Worm (Caenorhabditis elegans) whole organism, mixed stage, embryonic: ENCODE measurements around the gene F27E5.8.

ENCODE experiments used
- M03D4.4 ChIP-seq: sonication (generic microtip); optimal IDR thresholded peaks from 2 replicates; lab custom pipeline; 2017; ENCODE audit warnings: mild to moderate bottlenecking, missing genetic modification characterization, missing compliant biosample characterization
- bed-3 ChIP-seq: fragments of 200-800 bp; sonication (Bioruptor generic); optimal IDR thresholded peaks from 3 replicates; lab custom pipeline; 2018; ENCODE audit warnings: mild to moderate bottlenecking, missing genetic modification characterization, moderate library complexity, missing compliant biosample characterization
- blmp-1 ChIP-seq: fragments of 150-350 bp; optimal IDR thresholded peaks from 2 replicates; lab custom pipeline; 2014; ENCODE audit warnings: missing biosample characterization, missing genetic modification characterization
- ceh-43 ChIP-seq: fragments of 200-800 bp; sonication (Bioruptor generic); optimal IDR thresholded peaks from 2 replicates; lab custom pipeline; 2018; ENCODE audit warnings: mild to moderate bottlenecking, missing genetic modification characterization, moderate library complexity, missing compliant biosample characterization
- ceh-83 ChIP-seq: fragments of 200-800 bp; sonication (Bioruptor generic); optimal IDR thresholded peaks from 2 replicates; lab custom pipeline; 2018; ENCODE audit warnings: mild to moderate bottlenecking, missing genetic modification characterization, missing compliant biosample characterization
- ces-1 ChIP-seq: fragments of 150-350 bp; optimal IDR thresholded peaks from 2 replicates; lab custom pipeline; 2014; ENCODE audit warnings: missing biosample characterization, missing genetic modification reagents, missing genetic modification characterization
- cnd-1 ChIP-seq: fragments of 200-800 bp; sonication (Bioruptor generic); optimal IDR thresholded peaks from 2 replicates; lab custom pipeline; 2018; ENCODE audit warnings: mild to moderate bottlenecking, missing genetic modification characterization, missing compliant biosample characterization
- drap-1 ChIP-seq: fragments of 200-800 bp; sonication (Bioruptor generic); optimal IDR thresholded peaks from 3 replicates; lab custom pipeline; 2018; ENCODE audit warnings: mild to moderate bottlenecking, missing genetic modification characterization, missing compliant biosample characterization
- elt-1 ChIP-seq: sonication (generic microtip); optimal IDR thresholded peaks from 2 replicates; lab custom pipeline; 2017; ENCODE audit warnings: missing genetic modification characterization, mild to moderate bottlenecking, missing compliant biosample characterization, antibody characterized with exemption, moderate library complexity, borderline replicate concordance; ENCODE audit not compliant: insufficient read depth
- ham-2 ChIP-seq: fragments of 200-800 bp; sonication (Bioruptor generic); optimal IDR thresholded peaks from 2 replicates; lab custom pipeline; 2018; ENCODE audit warnings: mild to moderate bottlenecking, missing genetic modification characterization, missing compliant biosample characterization
- hlh-1 ChIP-seq: fragments of 150-350 bp; optimal IDR thresholded peaks from 2 replicates; lab custom pipeline; 2014; ENCODE audit warnings: missing biosample characterization, missing genetic modification reagents, missing genetic modification characterization
- lin-13 ChIP-seq: fragments of 150-350 bp; optimal IDR thresholded peaks from 2 replicates; lab custom pipeline; 2014; ENCODE audit warnings: missing biosample characterization, missing genetic modification characterization
- lin-32 ChIP-seq: fragments of 200-800 bp; sonication (Bioruptor generic); optimal IDR thresholded peaks from 2 replicates; lab custom pipeline; 2018; ENCODE audit warnings: mild to moderate bottlenecking, missing genetic modification characterization, missing compliant biosample characterization
- lsy-2 ChIP-seq: fragments of 150-350 bp; optimal IDR thresholded peaks from 2 replicates; lab custom pipeline; 2014; ENCODE audit warnings: missing biosample characterization, missing genetic modification characterization
- mep-1 ChIP-seq: fragments of 150-350 bp; optimal IDR thresholded peaks from 2 replicates; lab custom pipeline; 2017; ENCODE audit warnings: missing biosample characterization, missing genetic modification reagents, missing genetic modification characterization, inconsistent platforms
- mls-2 ChIP-seq: sonication (generic microtip); optimal IDR thresholded peaks from 2 replicates; lab custom pipeline; 2016; ENCODE audit warnings: mild to moderate bottlenecking, missing genetic modification characterization, moderate library complexity, missing compliant biosample characterization
- nhr-2 ChIP-seq: fragments of 150-350 bp; optimal IDR thresholded peaks from 2 replicates; lab custom pipeline; 2014; ENCODE audit warnings: missing biosample characterization, missing genetic modification characterization
- nhr-237 ChIP-seq: fragments of 150-350 bp; optimal IDR thresholded peaks from 2 replicates; lab custom pipeline; 2014; ENCODE audit warnings: missing biosample characterization, missing genetic modification characterization
- nhr-28 ChIP-seq: fragments of 150-350 bp; optimal IDR thresholded peaks from 2 replicates; lab custom pipeline; 2014; ENCODE audit warnings: missing biosample characterization, missing genetic modification characterization
- nhr-76 ChIP-seq: sonication (generic microtip); optimal IDR thresholded peaks from 2 replicates; lab custom pipeline; 2017; ENCODE audit warnings: missing biosample characterization, missing genetic modification characterization
- pha-4 ChIP-seq: fragments of 150-350 bp; optimal IDR thresholded peaks from 2 replicates; lab custom pipeline; 2018; ENCODE audit warnings: missing biosample characterization, missing genetic modification reagents, missing genetic modification characterization
- sem-2 ChIP-seq: fragments of 200-800 bp; sonication (Bioruptor generic); optimal IDR thresholded peaks from 2 replicates; lab custom pipeline; 2018; ENCODE audit warnings: mild to moderate bottlenecking, missing genetic modification characterization, missing compliant biosample characterization
- snpc-4 ChIP-seq: fragments of 150-350 bp; optimal IDR thresholded peaks from 2 replicates; lab custom pipeline; 2014; ENCODE audit warnings: missing biosample characterization, missing genetic modification characterization
- sptf-1 ChIP-seq: sonication (generic microtip); optimal IDR thresholded peaks from 2 replicates; lab custom pipeline; 2017; ENCODE audit warnings: mild to moderate bottlenecking, missing genetic modification characterization, moderate library complexity, missing compliant biosample characterization
- tbx-8 ChIP-seq: fragments of 200-800 bp; sonication (Bioruptor generic); optimal IDR thresholded peaks from 2 replicates; lab custom pipeline; 2018; ENCODE audit warnings: mild to moderate bottlenecking, missing genetic modification characterization, moderate library complexity, missing compliant biosample characterization
- unc-120 ChIP-seq: sonication (generic microtip); optimal IDR thresholded peaks from 2 replicates; lab custom pipeline; 2017; ENCODE audit warnings: missing genetic modification characterization, missing compliant biosample characterization; ENCODE audit not compliant: poor library complexity, severe bottlenecking
- unc-39 ChIP-seq: fragments of 150-350 bp; optimal IDR thresholded peaks from 2 replicates; lab custom pipeline; 2014; ENCODE audit warnings: missing biosample characterization, missing genetic modification characterization
- unc-62 ChIP-seq: fragments of 150-350 bp; optimal IDR thresholded peaks from 2 replicates; lab custom pipeline; 2014; ENCODE audit warnings: missing biosample characterization, missing genetic modification reagents, missing genetic modification characterization
- zip-8 ChIP-seq: fragments of 150-350 bp; optimal IDR thresholded peaks from 2 replicates; lab custom pipeline; 2014; ENCODE audit warnings: missing biosample characterization, missing genetic modification characterization

The F27E5.8 gene

DNA sequence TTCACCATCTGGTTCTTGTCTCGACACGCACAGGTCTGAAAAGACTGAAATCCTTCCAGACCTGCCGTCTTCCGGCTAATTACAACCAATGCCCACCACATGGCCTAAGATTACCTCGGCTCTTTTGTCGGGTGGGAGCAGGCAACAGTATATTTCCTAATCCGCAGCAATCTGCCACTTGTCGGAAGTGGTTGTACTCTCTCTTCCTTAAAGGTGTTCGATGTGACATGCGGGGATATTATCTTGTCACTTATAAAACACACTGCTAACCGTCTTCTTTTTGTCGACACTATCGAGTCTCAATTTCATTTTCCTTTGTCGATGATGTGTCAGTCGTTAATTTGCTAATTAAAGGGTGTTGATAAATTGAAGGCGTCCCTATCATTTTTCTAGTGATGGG lies 16.8 kb upstream of the F27E5.8 start, which contains the start of gene F27E5.3:
F27E5.3 (minus strand) TSS at position 101 of the 400 bp plus-strand sequence.
- TF ChIP-seq lsy-2 (tag; lab: Kevin White, UChicago) (no peak), unc-120 (tag; lab: Kevin White, UChicago) (no peak), ham-2 (GFP tag; lab: Kevin White, UChicago) (no peak), nhr-2 (peak; percentile 40)

DNA sequence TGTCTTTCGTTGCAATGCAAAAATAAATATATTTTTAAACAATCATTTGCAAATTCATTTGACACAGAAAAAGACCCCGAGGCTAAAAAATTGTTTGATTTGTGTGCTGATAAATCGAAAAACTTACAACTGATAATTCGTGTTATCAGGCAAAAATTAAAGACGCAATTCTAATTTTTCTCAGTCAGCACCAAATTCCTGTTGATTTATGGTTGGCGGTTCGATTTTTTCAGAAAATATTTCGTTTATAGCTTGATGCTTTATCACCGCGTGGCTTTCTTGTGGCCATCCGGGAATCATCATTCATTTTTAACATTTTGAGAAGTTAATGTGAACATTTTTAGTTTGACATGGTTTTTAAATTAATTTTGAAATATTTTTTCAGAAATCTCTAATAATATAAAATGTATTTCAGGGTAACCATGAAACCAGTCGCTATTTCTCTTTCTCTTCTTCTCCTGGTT lies 11.9 kb upstream of the F27E5.8 start, which contains the start of gene asah-2:
asah-2 (plus strand) TSS at position 414 of the 464 bp plus-strand sequence.
- TF ChIP-seq snpc-4 (no peak), M03D4.4 (no peak), lsy-2 (tag; lab: Kevin White, UChicago) (no peak), nhr-76 (no peak), ham-2 (GFP tag; lab: Kevin White, UChicago) (no peak), elt-1 (no peak), unc-62 (GFP tag; lab: Kevin White, UChicago) (no peak), nhr-237 (tag; lab: Kevin White, UChicago) (no peak), drap-1 (GFP tag; lab: Kevin White, UChicago) (no peak), zip-8 (tag; lab: Kevin White, UChicago) (no peak), ceh-83 (GFP tag; lab: Kevin White, UChicago) (no peak), hlh-1 (no peak)

DNA sequence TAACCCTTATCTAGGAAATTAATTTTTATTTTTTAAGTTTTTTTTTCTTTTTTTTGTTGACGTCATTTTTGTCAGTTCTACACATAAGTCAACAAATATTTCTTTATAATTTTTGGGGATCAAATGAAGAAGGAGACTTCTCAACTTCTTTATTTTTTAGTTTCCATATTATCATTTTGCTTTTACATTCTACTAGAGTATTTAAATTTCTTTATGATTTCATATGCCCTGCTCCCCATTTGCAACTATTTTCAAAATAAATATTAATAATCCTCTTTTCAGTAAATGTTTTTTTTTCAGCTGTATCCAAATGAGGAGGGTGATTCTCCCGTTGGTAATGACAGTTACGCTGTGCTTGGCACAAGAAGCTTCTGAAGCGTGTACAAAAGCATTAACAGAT lies 10.1 kb upstream of the F27E5.8 start, which contains the start of gene phg-1:
phg-1 (plus strand) TSS at position 301 of the 400 bp plus-strand sequence.
- TF ChIP-seq lin-13 (tag; lab: Kevin White, UChicago) (no peak), nhr-237 (tag; lab: Kevin White, UChicago) (no peak), nhr-76 (no peak), unc-39 (tag; lab: Kevin White, UChicago) (no peak), pha-4 (tag; lab: Kevin White, UChicago) (no peak), tbx-8 (no peak)

DNA sequence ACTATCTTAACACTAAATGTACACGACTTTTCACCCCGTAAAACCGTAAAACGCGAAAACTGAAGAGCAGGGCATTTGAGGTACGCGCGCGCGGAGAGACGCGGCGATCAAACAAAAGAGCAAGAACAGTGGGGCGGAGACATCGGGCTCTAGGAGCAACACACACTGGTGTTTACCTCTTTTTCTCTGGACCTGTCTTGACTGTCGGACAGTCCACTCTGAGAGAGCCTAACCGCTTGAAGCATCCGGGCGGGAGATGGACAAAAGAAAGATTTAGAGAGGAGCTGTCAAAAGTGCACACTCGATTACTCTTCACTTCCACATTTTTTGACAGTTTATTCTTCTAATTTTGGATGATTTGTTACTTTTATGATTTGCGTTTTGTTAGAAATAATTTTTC lies 9.5 kb upstream of the F27E5.8 start:
- TF ChIP-seq nhr-237 (tag; lab: Kevin White, UChicago) (peak; percentile 11), pha-4 (tag; lab: Kevin White, UChicago) (peak; percentile 69), nhr-76 (no peak)

DNA sequence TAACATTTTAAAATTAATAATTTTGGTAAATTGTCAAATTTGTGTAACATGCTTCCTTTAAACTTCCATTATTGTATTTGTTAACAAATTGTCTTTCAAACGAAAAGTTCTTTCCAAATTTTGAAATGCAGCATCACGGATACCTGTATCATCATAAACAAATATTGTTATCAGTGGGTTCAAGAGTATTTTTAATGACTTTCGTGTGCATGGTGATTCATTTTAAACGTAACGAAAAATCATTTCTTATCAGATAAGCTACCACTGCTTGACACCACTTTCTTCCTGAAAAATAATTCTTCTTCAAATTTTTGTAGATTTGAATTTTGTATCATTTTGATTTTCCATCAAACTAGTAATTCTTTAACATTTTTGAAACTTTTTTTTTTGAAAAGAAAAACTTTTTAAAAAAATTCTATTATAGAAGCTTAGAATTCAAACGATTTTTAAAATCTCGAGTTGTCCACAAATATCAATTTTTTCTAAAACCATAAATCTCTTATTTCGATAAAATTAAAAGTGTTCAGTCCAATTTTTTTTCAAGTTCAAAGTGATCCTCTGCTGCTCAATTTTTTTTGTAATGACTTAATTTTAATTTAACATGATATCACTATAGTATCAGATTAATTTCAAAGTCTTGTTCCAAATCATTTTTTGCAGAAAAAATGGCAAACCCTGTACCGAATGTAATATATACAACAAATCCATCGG lies 7.2 kb upstream of the F27E5.8 start, which contains the start of gene F27E5.9:
F27E5.9 (plus strand) TSS at position 661 of the 711 bp plus-strand sequence.
- TF ChIP-seq lin-13 (tag; lab: Kevin White, UChicago): no peak
- no peak for TF ChIP-seq tbx-8
- no peak for TF ChIP-seq sptf-1 (tag; lab: Kevin White, UChicago)
- no peak for TF ChIP-seq elt-1
- no peak for TF ChIP-seq ceh-83 (GFP tag; lab: Kevin White, UChicago)
- no peak for TF ChIP-seq blmp-1
- TF ChIP-seq mep-1: no peak
- no peak for TF ChIP-seq nhr-2
- TF ChIP-seq bed-3 (GFP tag; lab: Kevin White, UChicago): no peak

DNA sequence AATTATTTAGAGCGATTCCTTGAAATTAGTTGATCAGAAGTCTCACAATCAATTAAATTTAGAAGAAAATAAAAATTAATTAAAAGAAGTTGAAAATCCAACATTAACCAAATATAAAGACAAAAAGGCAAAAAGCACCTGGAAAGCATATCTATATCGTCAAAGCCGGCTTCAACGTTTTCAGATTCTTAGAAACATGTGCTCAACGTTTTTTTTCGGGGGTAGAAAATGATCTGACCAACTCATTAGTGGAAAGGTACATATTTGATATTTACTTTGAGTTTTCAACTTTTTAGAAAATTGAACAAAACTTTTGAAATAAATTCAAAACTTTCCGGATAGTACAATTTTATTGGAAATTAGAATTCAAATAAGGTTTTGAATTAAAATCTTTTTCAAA lies 5.5 kb upstream of the F27E5.8 start:
- TF ChIP-seq cnd-1 (no peak), bed-3 (GFP tag; lab: Kevin White, UChicago) (no peak), lin-13 (tag; lab: Kevin White, UChicago) (no peak), mls-2 (no peak), ceh-83 (GFP tag; lab: Kevin White, UChicago) (no peak), elt-1 (no peak), hlh-1 (no peak), nhr-28 (tag; lab: Kevin White, UChicago) (no peak), sem-2 (GFP tag; lab: Kevin White, UChicago) (no peak), lin-32 (no peak), blmp-1 (no peak), tbx-8 (no peak), ceh-43 (GFP tag; lab: Kevin White, UChicago) (no peak), mep-1 (no peak), ces-1 (no peak)
